Fruit fly (Drosophila melanogaster): Measurements from ENCODE around the gene lic.

The lic gene

dm6 chrX:13090656-13091261 is at the start of gene lic:
lic (plus strand) TSS chrX:13091145.
- TF ChIP-seq noc (tag; optimal IDR thresholded peaks at IDR 0.05) = no peak

DNA sequence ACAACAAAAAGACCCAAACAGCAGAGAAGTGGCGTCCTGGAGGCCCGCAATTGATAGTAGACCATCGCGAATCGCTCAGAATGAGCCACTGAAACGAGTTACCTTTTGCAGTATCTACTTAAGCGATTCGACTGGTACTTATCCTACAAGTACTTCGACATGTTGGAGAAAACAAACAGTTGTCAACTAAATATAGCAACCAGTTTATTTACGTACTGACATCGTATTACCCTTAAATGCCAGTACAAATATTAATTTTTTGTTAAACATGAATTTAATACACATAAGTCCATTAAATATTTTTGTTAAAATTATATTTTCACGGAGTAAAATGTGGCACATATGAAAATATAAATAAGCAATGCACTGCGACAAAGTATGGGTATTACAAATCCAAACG is 35.7 kb upstream of the lic start, which contains the start of gene CG12715:
Gene CG12715, minus strand, starts transcription at position 101 of the 400 bp plus-strand sequence.
- no peak for TF ChIP-seq noc (tag; optimal IDR thresholded peaks at IDR 0.05)

DNA sequence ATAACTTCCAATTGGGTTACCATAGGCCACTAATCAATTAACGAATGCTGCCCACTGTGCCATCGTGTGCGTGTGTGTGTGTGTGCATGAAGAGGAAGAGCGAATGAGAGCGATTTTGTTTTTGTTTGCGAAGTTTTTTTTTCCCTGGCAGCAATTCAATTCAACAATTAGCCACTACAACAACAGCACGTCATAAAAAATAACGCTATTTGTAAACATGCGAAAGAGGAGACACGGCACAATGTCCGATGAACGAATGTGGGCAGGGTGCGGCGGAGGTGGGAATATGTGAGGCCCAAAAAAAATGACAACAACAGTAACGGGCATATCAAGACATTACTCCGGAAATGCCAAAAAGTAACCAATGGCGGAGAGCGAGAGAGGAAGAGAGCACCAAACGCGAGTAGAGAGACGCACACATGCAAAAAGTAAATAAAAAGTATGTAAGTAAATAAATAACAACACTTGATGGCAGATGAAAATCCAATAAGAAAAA is 3.6 kb upstream of the lic start:
- TF ChIP-seq noc (tag; optimal IDR thresholded peaks at IDR 0.05) = peak; percentile 64

- no peak for TF ChIP-seq noc (tag; optimal IDR thresholded peaks at IDR 0.05)
Observed at dm6 chrX:13088025-13088805, 2.7 kb upstream of the lic start.

DNA sequence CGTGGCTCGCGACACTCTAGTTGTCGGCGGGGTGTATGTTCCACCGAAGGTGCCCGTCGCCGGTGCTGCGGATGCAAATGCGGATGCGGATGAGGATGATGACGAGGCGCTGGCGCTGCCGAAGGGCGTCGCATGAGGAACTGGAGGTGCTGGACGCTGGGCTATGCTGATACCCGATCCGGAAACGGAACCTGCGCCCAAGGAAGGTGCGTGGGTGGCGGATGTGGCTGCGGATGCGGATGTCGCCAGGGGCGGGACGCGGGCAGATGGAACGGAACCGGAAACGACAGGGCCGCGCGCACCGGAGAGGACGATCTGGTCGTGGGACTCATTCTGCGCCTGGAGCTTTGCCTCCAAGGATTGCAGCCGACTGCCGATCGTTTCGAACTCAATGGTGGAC is 1.6 kb upstream of the lic start:
- TF ChIP-seq noc (tag; optimal IDR thresholded peaks at IDR 0.05) = no peak

dm6 chrX:13089920-13090655 is 857 bp upstream of the lic start, which contains the start of gene hep:
hep (minus strand) TSS chrX:13090434.
- TF ChIP-seq noc (tag; optimal IDR thresholded peaks at IDR 0.05) = peak; percentile 29

DNA sequence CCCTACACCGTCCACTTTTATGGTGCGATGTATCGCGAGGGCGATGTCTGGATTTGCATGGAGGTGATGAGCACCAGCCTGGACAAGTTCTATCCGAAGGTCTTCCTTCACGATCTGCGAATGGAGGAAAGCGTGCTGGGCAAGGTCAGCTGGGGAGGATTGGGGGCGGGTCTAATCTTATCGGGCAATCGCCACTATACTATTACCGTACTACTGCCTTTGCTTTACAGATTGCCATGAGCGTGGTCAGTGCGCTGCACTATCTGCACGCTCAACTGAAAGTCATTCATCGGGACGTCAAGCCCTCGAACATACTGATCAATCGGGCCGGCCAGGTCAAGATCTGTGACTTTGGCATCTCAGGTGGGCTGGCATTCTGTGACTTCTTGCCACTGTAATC is 914 bp downstream of the lic start:
- TF ChIP-seq noc (tag; optimal IDR thresholded peaks at IDR 0.05) = no peak

DNA sequence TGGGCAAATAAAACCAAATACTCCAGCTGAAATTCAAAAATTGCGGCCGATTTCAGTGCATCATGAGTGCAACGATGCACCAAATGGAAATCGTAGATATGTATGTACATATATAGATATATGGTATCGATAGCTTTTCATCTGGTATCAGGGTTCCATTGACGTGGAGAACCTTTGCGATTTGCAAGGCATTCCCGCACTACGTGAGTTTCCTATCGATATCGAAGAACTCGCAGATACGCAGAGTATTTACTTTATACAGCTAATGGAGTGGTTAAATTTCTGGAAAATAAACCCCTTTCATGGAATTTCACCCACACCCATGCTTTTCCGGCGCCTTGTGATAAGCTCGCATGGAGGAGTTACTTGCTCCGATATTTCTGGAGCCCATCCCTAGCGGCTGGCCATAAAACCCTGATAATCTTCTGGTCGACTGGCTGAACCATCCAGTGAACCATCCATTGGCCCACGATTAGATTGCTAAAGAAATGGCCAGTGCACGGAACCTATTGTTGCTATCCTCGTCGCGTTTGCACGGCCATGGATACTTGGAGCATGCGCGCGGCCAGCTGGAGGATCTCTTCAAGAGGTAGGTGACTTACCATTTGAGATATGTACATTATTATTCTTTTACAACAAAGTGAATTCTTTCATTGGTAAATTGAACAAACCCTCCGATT is 3.3 kb downstream of the lic start, which contains the start of gene CG2200:
Gene CG2200, plus strand, starts transcription at position 215 of the 680 bp plus-strand sequence.
- TF ChIP-seq noc (tag; optimal IDR thresholded peaks at IDR 0.05) = peak; percentile 46

dm6 chrX:13099919-13100318 is 9.0 kb downstream of the lic start:
- peak; percentile 88 for TF ChIP-seq noc (tag; optimal IDR thresholded peaks at IDR 0.05)

DNA sequence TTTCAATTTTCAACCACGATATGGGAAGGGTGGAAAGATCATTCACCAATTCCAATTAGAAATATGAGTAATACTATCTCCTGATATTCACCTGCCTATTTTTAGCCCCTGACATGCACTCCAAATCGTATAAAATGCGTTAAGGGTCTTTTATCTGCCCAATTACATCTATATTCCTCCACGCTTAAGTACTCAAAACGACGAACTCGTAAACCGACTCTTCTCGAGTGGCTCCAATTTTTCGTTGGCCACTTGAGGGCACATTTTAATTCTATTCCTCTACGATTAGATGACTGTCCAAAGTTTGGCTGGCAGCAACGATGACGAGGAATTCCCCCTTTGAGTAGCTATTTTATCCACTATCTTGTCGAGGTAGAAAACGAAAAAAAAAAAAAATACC is 10.9 kb downstream of the lic start:
- no peak for TF ChIP-seq noc (tag; optimal IDR thresholded peaks at IDR 0.05)

DNA sequence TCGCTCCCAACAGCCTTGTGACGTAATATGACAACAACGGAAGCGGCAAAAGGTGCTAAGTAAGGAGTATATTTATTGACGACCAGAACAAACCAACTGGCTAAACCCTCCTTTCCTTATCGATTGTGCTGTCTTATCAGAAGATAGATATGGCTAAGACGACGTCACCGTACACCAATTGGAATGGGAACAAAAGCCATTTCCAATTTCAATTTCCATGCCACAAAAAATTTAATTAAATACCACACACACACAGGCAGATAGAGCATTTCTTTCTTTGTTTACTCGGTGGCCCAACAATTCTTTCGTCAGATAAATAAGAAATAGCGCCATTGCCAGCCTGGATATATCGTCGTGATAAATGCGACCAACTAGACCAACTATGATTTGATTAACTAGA is 13.6 kb downstream of the lic start:
- no peak for TF ChIP-seq noc (tag; optimal IDR thresholded peaks at IDR 0.05)

DNA sequence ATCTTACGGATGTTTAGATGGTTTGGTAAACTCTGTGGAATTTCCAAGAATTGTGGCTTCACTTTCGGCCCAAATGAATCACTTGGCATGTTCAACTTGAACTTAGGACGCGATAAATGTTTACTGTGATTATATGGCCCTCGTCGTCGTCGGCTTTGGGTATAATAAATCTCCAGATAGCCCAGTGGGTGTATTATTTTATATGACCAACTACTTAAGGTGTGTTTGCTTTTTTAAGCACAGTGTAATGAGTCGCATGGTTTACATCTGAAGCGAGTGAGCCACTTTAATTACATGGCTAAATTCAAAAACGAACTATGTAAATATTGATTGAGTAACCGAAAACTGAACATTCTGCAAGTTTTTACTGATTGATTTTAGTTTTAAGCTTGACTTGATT is 14.3 kb downstream of the lic start:
- TF ChIP-seq noc (tag; optimal IDR thresholded peaks at IDR 0.05) = no peak

dm6 chrX:13108144-13108824 is 17.3 kb downstream of the lic start, which contains the start of gene Fer3HCH:
Fer3HCH (minus strand) TSS chrX:13108194.
- TF ChIP-seq noc (tag; optimal IDR thresholded peaks at IDR 0.05) = no peak

dm6 chrX:13109583-13110126 is 18.7 kb downstream of the lic start:
- TF ChIP-seq noc (tag; optimal IDR thresholded peaks at IDR 0.05) = peak; percentile 61

dm6 chrX:13111832-13112231 is 20.9 kb downstream of the lic start:
- no peak for TF ChIP-seq noc (tag; optimal IDR thresholded peaks at IDR 0.05)
